Worm (Caenorhabditis elegans): ENCODE measurements around the gene F16G10.8.

- TF ChIP-seq Y53G8AR.9 (GFP tag; conservative IDR thresholded peaks at IDR 0.05) (no peak), dpl-1 (GFP tag; optimal IDR thresholded peaks at IDR 0.05) (no peak), unc-62 (GFP tag; optimal IDR thresholded peaks at IDR 0.05) (no peak), tlf-1 (GFP tag; optimal IDR thresholded peaks at IDR 0.05) (no peak), T07F8.4 (tag; optimal IDR thresholded peaks at IDR 0.05) (no peak), sea-2 (GFP tag; IDR thresholded peaks at IDR 0.05) (no peak), lag-1 (GFP tag; IDR thresholded peaks at IDR 0.05) (no peak), snpc-1.1 (tag; optimal IDR thresholded peaks at IDR 0.05; ENCODE audit: insufficient read depth) (no peak), B0035.1 (tag; optimal IDR thresholded peaks at IDR 0.05) (no peak)
Observed at ce11 chrII:2368956-2369355, 14.3 kb downstream of the F16G10.8 start, which contains the start of gene hpo-25.

Data from whole organism, young adult.